Worm (Caenorhabditis elegans) whole organism, late embryonic: ENCODE data around the gene tag-65.
A peak's percentile ranks its signal among the peaks of the same experiment; 100 is the strongest.

ENCODE experiments used
- C08G9.2 ChIP-seq: sonication (generic microtip); optimal IDR thresholded peaks from 2 replicates; lab custom pipeline; 2016; ENCODE audit warnings: mild to moderate bottlenecking, missing genetic modification characterization, moderate library complexity, missing compliant biosample characterization
- F13H6.1 ChIP-seq: sonication (generic microtip); optimal IDR thresholded peaks from 2 replicates; lab custom pipeline; 2016; ENCODE audit warnings: missing genetic modification characterization, missing compliant biosample characterization
- K02D7.2 ChIP-seq: sonication (generic microtip); optimal IDR thresholded peaks from 2 replicates; lab custom pipeline; 2017; ENCODE audit warnings: mild to moderate bottlenecking, missing genetic modification characterization, missing compliant biosample characterization
- K09A11.1 ChIP-seq: sonication (generic microtip); optimal IDR thresholded peaks from 2 replicates; lab custom pipeline; 2017; ENCODE audit warnings: antibody characterized with exemption, mild to moderate bottlenecking, missing genetic modification characterization, missing compliant biosample characterization; ENCODE audit not compliant: insufficient read depth
- T23F11.4 ChIP-seq: fragments of 200-800 bp; sonication (Bioruptor generic); optimal IDR thresholded peaks from 2 replicates; lab custom pipeline; 2018; ENCODE audit warnings: mild to moderate bottlenecking, missing genetic modification characterization, missing compliant biosample characterization
- ama-1 ChIP-seq: fragments of 150-350 bp; optimal IDR thresholded peaks from 2 replicates; lab custom pipeline; 2014
- ceh-14 ChIP-seq: sonication (generic microtip); optimal IDR thresholded peaks from 2 replicates; lab custom pipeline; 2016; ENCODE audit warnings: missing genotype, missing genetic modification characterization, missing compliant biosample characterization
- ceh-18 ChIP-seq: sonication (generic microtip); optimal IDR thresholded peaks from 2 replicates; lab custom pipeline; 2016; ENCODE audit warnings: missing genetic modification characterization, missing compliant biosample characterization
- ceh-2 ChIP-seq: sonication (generic microtip); optimal IDR thresholded peaks from 2 replicates; lab custom pipeline; 2016; ENCODE audit warnings: missing genotype, missing genetic modification characterization, missing compliant biosample characterization
- ceh-30 ChIP-seq: fragments of 150-350 bp; optimal IDR thresholded peaks from 2 replicates; lab custom pipeline; 2014; ENCODE audit warnings: missing biosample characterization, missing genetic modification characterization
- ceh-31 ChIP-seq: sonication (generic microtip); optimal IDR thresholded peaks from 2 replicates; lab custom pipeline; 2016; ENCODE audit warnings: missing genetic modification characterization, missing compliant biosample characterization
- ceh-34 ChIP-seq: sonication (generic microtip); optimal IDR thresholded peaks from 2 replicates; lab custom pipeline; 2016; ENCODE audit warnings: mild to moderate bottlenecking, missing genetic modification characterization, missing compliant biosample characterization
- ceh-45 ChIP-seq: fragments of 200-800 bp; sonication (Bioruptor generic); IDR thresholded peaks from 2 replicates; pipeline ENCODE4 v1.3.6; 2022; ENCODE audit warnings: missing genetic modification reagents, missing genetic modification characterization, missing compliant biosample characterization
- ceh-48 ChIP-seq: sonication (generic microtip); optimal IDR thresholded peaks from 2 replicates; lab custom pipeline; 2016; ENCODE audit warnings: missing genetic modification characterization, inconsistent platforms, missing compliant biosample characterization
- ceh-9 ChIP-seq: sonication (generic microtip); optimal IDR thresholded peaks from 2 replicates; lab custom pipeline; 2016; ENCODE audit warnings: mild to moderate bottlenecking, missing genetic modification characterization, inconsistent platforms, missing compliant biosample characterization
- elt-2 ChIP-seq: sonication (generic microtip); optimal IDR thresholded peaks from 2 replicates; lab custom pipeline; 2016; ENCODE audit warnings: missing genetic modification reagents, missing genetic modification characterization, missing compliant biosample characterization
- ets-4 ChIP-seq: sonication (generic microtip); optimal IDR thresholded peaks from 2 replicates; lab custom pipeline; 2016; ENCODE audit warnings: missing genetic modification characterization, missing compliant biosample characterization
- fkh-10 ChIP-seq: fragments of 150-350 bp; optimal IDR thresholded peaks from 2 replicates; lab custom pipeline; 2014; ENCODE audit warnings: missing biosample characterization, missing genetic modification reagents, missing genetic modification characterization
- gmeb-2 ChIP-seq: sonication (generic microtip); optimal IDR thresholded peaks from 2 replicates; lab custom pipeline; 2016; ENCODE audit warnings: missing genetic modification characterization, inconsistent platforms, missing compliant biosample characterization
- hlh-30 ChIP-seq: sonication (generic microtip); optimal IDR thresholded peaks from 2 replicates; lab custom pipeline; 2017; ENCODE audit warnings: antibody characterized with exemption, missing genetic modification characterization, missing compliant biosample characterization; ENCODE audit not compliant: insufficient read depth
- hlh-6 ChIP-seq: sonication (generic microtip); optimal IDR thresholded peaks from 2 replicates; lab custom pipeline; 2016; ENCODE audit warnings: missing genotype, missing genetic modification characterization, missing compliant biosample characterization
- madf-2 ChIP-seq: sonication (generic microtip); optimal IDR thresholded peaks from 2 replicates; lab custom pipeline; 2017; ENCODE audit warnings: missing genetic modification characterization, missing compliant biosample characterization
- nhr-11 ChIP-seq: fragments of 150-350 bp; optimal IDR thresholded peaks from 2 replicates; lab custom pipeline; 2014; ENCODE audit warnings: missing biosample characterization, missing genetic modification characterization
- pat-9 ChIP-seq: fragments of 200-800 bp; sonication (Bioruptor generic); optimal IDR thresholded peaks from 2 replicates; lab custom pipeline; 2018; ENCODE audit warnings: mild to moderate bottlenecking, missing genetic modification characterization, moderate library complexity, missing compliant biosample characterization
- pros-1 ChIP-seq: fragments of 150-350 bp; optimal IDR thresholded peaks from 2 replicates; lab custom pipeline; 2014; ENCODE audit warnings: missing biosample characterization, missing genetic modification reagents, missing genetic modification characterization
- ref-2 ChIP-seq: sonication (generic microtip); optimal IDR thresholded peaks from 2 replicates; lab custom pipeline; 2016; ENCODE audit warnings: missing genetic modification characterization, missing compliant biosample characterization
- sdc-2 ChIP-seq: sonication (generic microtip); optimal IDR thresholded peaks from 2 replicates; lab custom pipeline; 2016; ENCODE audit warnings: missing genotype, missing genetic modification characterization, missing compliant biosample characterization
- sox-2 ChIP-seq: fragments of 200-800 bp; sonication (Bioruptor generic); IDR thresholded peaks from 2 replicates; pipeline ENCODE4 v1.3.6; 2022; ENCODE audit warnings: missing genetic modification reagents, missing genetic modification characterization, missing compliant biosample characterization
- syd-9 ChIP-seq: sonication (generic microtip); optimal IDR thresholded peaks from 2 replicates; lab custom pipeline; 2016; ENCODE audit warnings: mild to moderate bottlenecking, missing genetic modification characterization, moderate library complexity, missing compliant biosample characterization
- tbx-2 ChIP-seq: sonication (generic microtip); optimal IDR thresholded peaks from 2 replicates; lab custom pipeline; 2016; ENCODE audit warnings: missing genetic modification characterization, missing compliant biosample characterization
- unc-55 ChIP-seq: sonication (generic microtip); optimal IDR thresholded peaks from 2 replicates; lab custom pipeline; 2017; ENCODE audit warnings: missing biosample characterization, missing genetic modification reagents, missing genetic modification characterization
- unc-86 ChIP-seq: sonication (generic microtip); optimal IDR thresholded peaks from 2 replicates; lab custom pipeline; 2016; ENCODE audit warnings: missing genetic modification characterization, missing compliant biosample characterization
- zip-5 ChIP-seq: sonication (generic microtip); optimal IDR thresholded peaks from 2 replicates; lab custom pipeline; 2016; ENCODE audit warnings: missing genetic modification characterization, missing compliant biosample characterization
- ztf-16 ChIP-seq: sonication (generic microtip); optimal IDR thresholded peaks from 2 replicates; lab custom pipeline; 2017; ENCODE audit warnings: missing genetic modification characterization, missing compliant biosample characterization

tag-65 gene

ce11 chrV:13660660-13661325 lies 17.6 kb downstream of the tag-65 start, which contains the start of gene letm-1:
Gene letm-1, plus strand, starts transcription at chrV:13661257.
- no peak for TF ChIP-seq sox-2 (GFP tag; lab: Robert Waterston, UW)
- no peak for TF ChIP-seq nhr-11 (tag; lab: Kevin White, UChicago)
- TF ChIP-seq gmeb-2 (tag; lab: Kevin White, UChicago): no peak
- TF ChIP-seq tbx-2: peak; percentile 11
- no peak for TF ChIP-seq pros-1 (tag; lab: Kevin White, UChicago)
- no peak for TF ChIP-seq K09A11.1 (tag; lab: Kevin White, UChicago)

ce11 chrV:13660115-13660514 lies 18.3 kb downstream of the tag-65 start:
- TF ChIP-seq ref-2 (tag; lab: Kevin White, UChicago) (no peak), K02D7.2 (tag; lab: Kevin White, UChicago) (no peak), ceh-18 (tag; lab: Kevin White, UChicago) (no peak), ceh-2 (tag; lab: Kevin White, UChicago) (no peak), ceh-45 (GFP tag; lab: Robert Waterston, UW) (no peak), ztf-16 (no peak), F13H6.1 (no peak), hlh-6 (no peak)

- TF ChIP-seq hlh-6 (no peak), ama-1 (lab: Kevin White, UChicago) (no peak), C08G9.2 (no peak), ceh-48 (tag; lab: Kevin White, UChicago) (no peak), sdc-2 (tag; lab: Kevin White, UChicago) (no peak), elt-2 (tag; lab: Kevin White, UChicago) (peak; percentile 54)
Observed at ce11 chrV:13659219-13659618, 19.2 kb downstream of the tag-65 start.

- TF ChIP-seq ceh-45 (GFP tag; lab: Robert Waterston, UW): no peak
- TF ChIP-seq ceh-9 (tag; lab: Kevin White, UChicago): no peak
- peak; percentile 87 for TF ChIP-seq hlh-30
Observed at ce11 chrV:13658577-13658976, 19.8 kb downstream of the tag-65 start.

- no peak for TF ChIP-seq ets-4 (tag; lab: Kevin White, UChicago)
- TF ChIP-seq madf-2 (tag; lab: Kevin White, UChicago): no peak
- TF ChIP-seq unc-86 (tag; lab: Kevin White, UChicago): no peak
- TF ChIP-seq unc-55: peak; percentile 13
- TF ChIP-seq ceh-30 (tag; lab: Kevin White, UChicago): no peak
- TF ChIP-seq ceh-14 (tag; lab: Kevin White, UChicago): no peak
Observed at ce11 chrV:13657841-13658338, 20.5 kb downstream of the tag-65 start.

ce11 chrV:13657291-13657690 lies 21.1 kb downstream of the tag-65 start:
- peak; percentile 71 for TF ChIP-seq hlh-30
- peak; percentile 19 for TF ChIP-seq ceh-18 (tag; lab: Kevin White, UChicago)
- TF ChIP-seq elt-2 (tag; lab: Kevin White, UChicago): peak; percentile 57
- TF ChIP-seq F13H6.1: no peak
- no peak for TF ChIP-seq ceh-9 (tag; lab: Kevin White, UChicago)

ce11 chrV:13656346-13657254 lies 21.8 kb downstream of the tag-65 start:
- no peak for TF ChIP-seq ceh-31
- no peak for TF ChIP-seq hlh-30
- TF ChIP-seq elt-2 (tag; lab: Kevin White, UChicago): peak; percentile 53
- no peak for TF ChIP-seq zip-5 (tag; lab: Kevin White, UChicago)
- TF ChIP-seq unc-55: peak; percentile 57
- no peak for TF ChIP-seq pat-9 (tag; lab: Kevin White, UChicago)
- no peak for TF ChIP-seq fkh-10 (GFP tag; lab: Kevin White, UChicago)
- TF ChIP-seq madf-2 (tag; lab: Kevin White, UChicago): no peak
- no peak for TF ChIP-seq ama-1 (lab: Kevin White, UChicago)
- TF ChIP-seq ref-2 (tag; lab: Kevin White, UChicago): peak; percentile 29
- no peak for TF ChIP-seq syd-9
- no peak for TF ChIP-seq ceh-34 (tag; lab: Kevin White, UChicago)
- TF ChIP-seq F13H6.1: no peak
- no peak for TF ChIP-seq T23F11.4 (GFP tag; lab: Kevin White, UChicago)
